Fruit fly (Drosophila melanogaster): ENCODE results near the gene cup.

DNA sequence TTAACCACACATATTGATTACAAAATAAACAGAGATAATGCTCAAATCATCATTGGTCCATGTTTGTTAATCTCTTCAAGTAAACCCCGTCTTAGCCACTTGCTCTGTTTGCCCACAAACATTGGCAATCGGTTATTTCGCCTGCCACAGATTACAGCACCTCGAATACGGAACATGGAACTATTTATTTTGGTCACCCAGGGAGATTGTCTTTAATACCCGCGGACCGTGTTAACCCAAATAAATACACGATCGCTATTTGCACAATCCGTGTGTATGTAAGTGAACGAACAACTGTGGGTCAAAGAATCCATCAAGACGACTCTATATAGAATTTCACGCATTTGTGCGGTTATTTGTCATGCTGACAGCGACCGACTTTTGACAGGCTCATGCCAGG, 37.3 kb downstream of the cup start:
- TF ChIP-seq Sin3A (optimal IDR thresholded peaks at IDR 0.05) (no peak), Myc (optimal IDR thresholded peaks at IDR 0.05) (no peak)
